Fruit fly (Drosophila melanogaster) whole organism, embryonic: ENCODE results near the gene CG33552.
A peak's percentile ranks its signal among the peaks of the same experiment; 100 is the strongest.

Source experiments
- Blimp-1 ChIP-seq: fragments of 200-800 bp; sonication (Bioruptor generic); optimal IDR thresholded peaks from 3 replicates; lab custom pipeline; 2018; ENCODE audit warnings: missing biosample characterization, missing genetic modification characterization, mild to moderate bottlenecking, moderate library complexity, missing genetic modification reagents
- Bteb2 ChIP-seq: fragments of 200-800 bp; sonication (Bioruptor generic); optimal IDR thresholded peaks from 2 replicates; lab custom pipeline; 2016; ENCODE audit warnings: missing biosample characterization, missing genetic modification characterization
- CG10431 ChIP-seq: fragments of 200-800 bp; sonication (Bioruptor generic); optimal IDR thresholded peaks from 3 replicates; lab custom pipeline; 2018; ENCODE audit warnings: missing biosample characterization, mild to moderate bottlenecking, missing genetic modification characterization
- CG10979 ChIP-seq: fragments of 200-800 bp; sonication (Bioruptor generic); optimal IDR thresholded peaks from 2 replicates; lab custom pipeline; 2018; ENCODE audit warnings: missing biosample characterization, mild to moderate bottlenecking, missing genetic modification characterization, moderate library complexity
- CG12219 ChIP-seq: fragments of 200-800 bp; sonication (Bioruptor generic); optimal IDR thresholded peaks from 3 replicates; lab custom pipeline; 2018; ENCODE audit warnings: missing biosample characterization, mild to moderate bottlenecking, missing genetic modification characterization
- CG12236 ChIP-seq: fragments of 200-800 bp; sonication (Bioruptor generic); optimal IDR thresholded peaks from 2 replicates; lab custom pipeline; 2016; ENCODE audit warnings: missing biosample characterization, missing genetic modification characterization
- CG1233 ChIP-seq: fragments of 200-800 bp; sonication (Bioruptor generic); optimal IDR thresholded peaks from 4 replicates; lab custom pipeline; 2018; ENCODE audit warnings: missing biosample characterization, mild to moderate bottlenecking, missing genetic modification characterization
- CG12942 ChIP-seq: fragments of 200-800 bp; sonication (Bioruptor generic); optimal IDR thresholded peaks from 3 replicates; lab custom pipeline; 2016; ENCODE audit warnings: missing biosample characterization, missing genetic modification characterization
- CG15011 ChIP-seq: fragments of 200-800 bp; sonication (Bioruptor generic); optimal IDR thresholded peaks from 3 replicates; lab custom pipeline; 2018; ENCODE audit warnings: missing biosample characterization, mild to moderate bottlenecking, missing genetic modification characterization
- CG15073 ChIP-seq: fragments of 200-800 bp; sonication (Bioruptor generic); optimal IDR thresholded peaks from 2 replicates; lab custom pipeline; 2016; ENCODE audit warnings: missing biosample characterization, missing genetic modification characterization
- CG18476 ChIP-seq: fragments of 200-800 bp; sonication (Bioruptor generic); optimal IDR thresholded peaks from 2 replicates; lab custom pipeline; 2016; ENCODE audit warnings: missing biosample characterization, mild to moderate bottlenecking, missing genetic modification characterization
- CG2116 ChIP-seq: fragments of 200-800 bp; sonication (Bioruptor generic); optimal IDR thresholded peaks from 3 replicates; lab custom pipeline; 2018; ENCODE audit warnings: missing biosample characterization, mild to moderate bottlenecking, missing genetic modification characterization
- CG32532 ChIP-seq: fragments of 200-800 bp; sonication (Bioruptor generic); IDR thresholded peaks from 2 replicates; pipeline ENCODE4 v1.3.6; 2022; ENCODE audit warnings: missing biosample characterization, missing genetic modification characterization
- CG34376 ChIP-seq: fragments of 200-800 bp; sonication (Bioruptor generic); optimal IDR thresholded peaks from 2 replicates; lab custom pipeline; 2018; ENCODE audit warnings: missing biosample characterization, mild to moderate bottlenecking, missing genetic modification characterization
- CG34422 ChIP-seq: fragments of 200-800 bp; sonication (Bioruptor generic); IDR thresholded peaks from 3 replicates; pipeline ENCODE4 v1.3.6; 2022; ENCODE audit warnings: missing biosample characterization, missing genetic modification characterization
- CG43689 ChIP-seq: fragments of 200-800 bp; sonication (Bioruptor generic); IDR thresholded peaks from 2 replicates; pipeline ENCODE4 v1.3.6; 2022; ENCODE audit warnings: missing biosample characterization, missing genetic modification characterization
- CG6765 ChIP-seq: fragments of 200-800 bp; sonication (Bioruptor generic); optimal IDR thresholded peaks from 3 replicates; lab custom pipeline; 2017; ENCODE audit warnings: missing biosample characterization, mild to moderate bottlenecking, missing genetic modification characterization
- CG6854 ChIP-seq: fragments of 200-800 bp; sonication (Bioruptor generic); optimal IDR thresholded peaks from 3 replicates; lab custom pipeline; 2017; ENCODE audit warnings: missing biosample characterization, mild to moderate bottlenecking, missing genetic modification characterization
- CG7987 ChIP-seq: fragments of 200-800 bp; sonication (Bioruptor generic); optimal IDR thresholded peaks from 2 replicates; lab custom pipeline; 2018; ENCODE audit warnings: missing biosample characterization, mild to moderate bottlenecking, missing genetic modification characterization, moderate library complexity
- CG9817 ChIP-seq: fragments of 200-800 bp; sonication (Bioruptor generic); optimal IDR thresholded peaks from 2 replicates; lab custom pipeline; 2018; ENCODE audit warnings: missing biosample characterization, mild to moderate bottlenecking, missing genetic modification characterization, moderate library complexity
- D19A ChIP-seq: fragments of 200-800 bp; optimal IDR thresholded peaks from 3 replicates; lab custom pipeline; 2019; ENCODE audit warnings: missing biosample characterization, mild to moderate bottlenecking, missing genetic modification characterization, moderate library complexity
- Deaf1 ChIP-seq: fragments of 200-800 bp; optimal IDR thresholded peaks from 3 replicates; lab custom pipeline; 2019; ENCODE audit warnings: missing biosample characterization, mild to moderate bottlenecking, missing genetic modification characterization, moderate library complexity
- Fer2 ChIP-seq: fragments of 200-800 bp; sonication (Bioruptor generic); optimal IDR thresholded peaks from 2 replicates; lab custom pipeline; 2018; ENCODE audit warnings: missing biosample characterization, mild to moderate bottlenecking, missing genetic modification characterization, moderate library complexity
- HLH4C ChIP-seq: fragments of 200-800 bp; sonication (Bioruptor generic); IDR thresholded peaks from 3 replicates; pipeline ENCODE4 v1.3.6; 2022; ENCODE audit warnings: missing biosample characterization, missing genetic modification characterization; ENCODE audit not compliant: partially characterized antibody
- MESR4 ChIP-seq: fragments of 200-800 bp; sonication (Bioruptor generic); optimal IDR thresholded peaks from 2 replicates; lab custom pipeline; 2018; ENCODE audit warnings: missing biosample characterization, mild to moderate bottlenecking, missing genetic modification characterization, moderate library complexity
- NfI ChIP-seq: fragments of 200-800 bp; sonication (Bioruptor generic); optimal IDR thresholded peaks from 3 replicates; lab custom pipeline; 2018; ENCODE audit warnings: missing biosample characterization, mild to moderate bottlenecking, missing genetic modification characterization, moderate library complexity
- PHDP ChIP-seq: fragments of 200-800 bp; sonication (Bioruptor generic); optimal IDR thresholded peaks from 3 replicates; lab custom pipeline; 2018; ENCODE audit warnings: missing biosample characterization, mild to moderate bottlenecking, missing genetic modification characterization, moderate library complexity
- Rfx ChIP-seq: fragments of 200-800 bp; sonication (Bioruptor generic); IDR thresholded peaks from 2 replicates; pipeline ENCODE4 v1.3.6; 2022; ENCODE audit warnings: missing biosample characterization, missing genetic modification characterization
- Sin3A ChIP-seq: fragments of >200 bp; optimal IDR thresholded peaks from 2 replicates; lab custom pipeline; 2018
- Sox100B ChIP-seq: fragments of 200-800 bp; sonication (Bioruptor generic); optimal IDR thresholded peaks from 3 replicates; lab custom pipeline; 2018; ENCODE audit warnings: missing biosample characterization, mild to moderate bottlenecking, missing genetic modification characterization
- Ssrp ChIP-seq: fragments of 200-800 bp; sonication (Bioruptor generic); optimal IDR thresholded peaks from 2 replicates; lab custom pipeline; 2018; ENCODE audit warnings: missing biosample characterization, mild to moderate bottlenecking, missing genetic modification characterization, moderate library complexity
- bsh ChIP-seq, 2 experiments: fragments of 200-800 bp; sonication (Bioruptor generic); optimal IDR thresholded peaks; 2 replicates each; lab custom pipeline; 2017 to 2018; ENCODE audit warnings: mild to moderate bottlenecking in 2 of 2, missing biosample characterization in 2 of 2, missing genetic modification characterization in 2 of 2, moderate library complexity in 1 of 2
- chinmo ChIP-seq: fragments of 200-800 bp; sonication (Bioruptor generic); IDR thresholded peaks from 4 replicates; pipeline ENCODE4 v1.3.6; 2022; ENCODE audit warnings: missing biosample characterization, missing genetic modification characterization; ENCODE audit not compliant: partially characterized antibody
- ems ChIP-seq: fragments of 200-800 bp; sonication (Bioruptor generic); optimal IDR thresholded peaks from 3 replicates; lab custom pipeline; 2016; ENCODE audit warnings: missing biosample characterization, missing genetic modification characterization
- ewg ChIP-seq: fragments of 200-800 bp; sonication (Bioruptor generic); optimal IDR thresholded peaks from 3 replicates; lab custom pipeline; 2017; ENCODE audit warnings: mild to moderate bottlenecking, missing biosample characterization, missing genetic modification reagents, missing genetic modification characterization
- fd3F ChIP-seq: fragments of 200-800 bp; sonication (Bioruptor generic); optimal IDR thresholded peaks from 2 replicates; lab custom pipeline; 2018; ENCODE audit warnings: missing biosample characterization, mild to moderate bottlenecking, missing genetic modification characterization, moderate library complexity
- fru ChIP-seq: fragments of >200 bp; optimal IDR thresholded peaks from 2 replicates; lab custom pipeline; 2017
- hbn ChIP-seq: fragments of 200-800 bp; sonication (Bioruptor generic); IDR thresholded peaks from 2 replicates; pipeline ENCODE4 v1.3.6; 2022; ENCODE audit warnings: missing biosample characterization, missing genetic modification characterization; ENCODE audit not compliant: partially characterized antibody
- hth ChIP-seq: fragments of >200 bp; optimal IDR thresholded peaks from 2 replicates; lab custom pipeline; 2017; ENCODE audit warnings: inconsistent platforms
- ind ChIP-seq: fragments of 200-800 bp; sonication (Bioruptor generic); optimal IDR thresholded peaks from 3 replicates; lab custom pipeline; 2016; ENCODE audit warnings: missing biosample characterization, missing genetic modification characterization
- maf-S ChIP-seq: fragments of 200-800 bp; sonication (Bioruptor generic); optimal IDR thresholded peaks from 2 replicates; lab custom pipeline; 2016; ENCODE audit warnings: missing biosample characterization, missing genetic modification characterization
- nmo ChIP-seq: fragments of 200-800 bp; sonication (Bioruptor generic); optimal IDR thresholded peaks from 2 replicates; lab custom pipeline; 2018; ENCODE audit warnings: missing biosample characterization, mild to moderate bottlenecking, missing genetic modification characterization, moderate library complexity
- pan ChIP-seq, 4 experiments: fragments of >200 bp in 3 of 4; fragments of 200-800 bp in 1 of 4; sonication (Bioruptor generic) in 1 of 4; optimal IDR thresholded peaks in 3 of 4; IDR thresholded peaks in 1 of 4; 2 replicates each; pipeline versions ENCODE4 v1.3.6 to Lab custom; 2017 to 2022; ENCODE audit warnings: missing biosample characterization in 2 of 4, missing genetic modification characterization in 2 of 4, mixed read lengths in 1 of 4
- pita ChIP-seq: fragments of 200-800 bp; sonication (Bioruptor generic); optimal IDR thresholded peaks from 2 replicates; lab custom pipeline; 2017; ENCODE audit warnings: missing biosample characterization, mild to moderate bottlenecking, missing genetic modification characterization
- pnt ChIP-seq: fragments of 200-800 bp; sonication (Bioruptor generic); optimal IDR thresholded peaks from 3 replicates; lab custom pipeline; 2016; ENCODE audit warnings: missing biosample characterization, missing genetic modification characterization
- row ChIP-seq: fragments of 200-800 bp; sonication (Bioruptor generic); IDR thresholded peaks from 3 replicates; pipeline ENCODE4 v1.3.6; 2022; ENCODE audit warnings: missing biosample characterization, missing genetic modification characterization
- schlank ChIP-seq: fragments of 200-800 bp; sonication (Bioruptor generic); optimal IDR thresholded peaks from 2 replicates; lab custom pipeline; 2018; ENCODE audit warnings: missing biosample characterization, mild to moderate bottlenecking, missing genetic modification characterization
- sens ChIP-seq: fragments of 200-800 bp; sonication (Bioruptor generic); peaks from one replicate; lab custom pipeline; 2016; ENCODE audit warnings: missing biosample characterization, missing genetic modification characterization
- sisA ChIP-seq: fragments of 200-800 bp; sonication (Bioruptor generic); IDR thresholded peaks from 2 replicates; pipeline ENCODE4 v1.3.6; 2022; ENCODE audit warnings: missing biosample characterization, missing genetic modification characterization
- unpg ChIP-seq: fragments of 200-800 bp; sonication (Bioruptor generic); optimal IDR thresholded peaks from 3 replicates; lab custom pipeline; 2018; ENCODE audit warnings: missing biosample characterization, mild to moderate bottlenecking, missing genetic modification characterization, moderate library complexity
- vvl ChIP-seq: fragments of 200-800 bp; sonication (Bioruptor generic); IDR thresholded peaks from 2 replicates; pipeline ENCODE4 v1.3.6; 2022; ENCODE audit warnings: missing biosample characterization, missing genetic modification characterization

Gene CG33552

DNA sequence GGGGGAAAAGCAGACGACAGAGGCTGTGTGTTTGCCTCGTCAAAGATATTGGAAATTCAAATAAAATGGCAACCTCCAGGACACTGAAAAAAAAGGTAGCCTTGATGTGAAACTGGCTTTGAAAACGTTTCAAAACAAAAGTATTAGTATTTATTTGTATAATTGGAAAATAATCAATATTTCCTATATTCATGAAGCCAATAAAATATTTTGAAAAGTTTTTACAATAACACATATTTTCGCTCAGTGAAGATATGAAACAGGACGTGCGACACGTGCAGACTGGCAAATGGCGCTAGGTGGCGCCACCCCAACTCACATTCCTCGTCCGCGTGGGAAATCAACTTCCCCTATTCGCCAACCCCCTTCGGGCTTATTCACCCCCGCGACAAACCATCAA is 34.5 kb upstream of the CG33552 start (continued):
- TF ChIP-seq Bteb2 (GFP tag; lab: Kevin White, UChicago), result no peak
- no peak for TF ChIP-seq hbn
- TF ChIP-seq CG12236 (GFP tag; lab: Kevin White, UChicago), result no peak
- TF ChIP-seq Sox100B (GFP tag; lab: Kevin White, UChicago), result peak; percentile 24
- peak; percentile 7 for TF ChIP-seq CG2116 (GFP tag; lab: Kevin White, UChicago)
- TF ChIP-seq CG6765 (GFP tag; lab: Kevin White, UChicago), result peak; percentile 51
- no peak for TF ChIP-seq CG43689 (GFP tag; lab: Robert Waterston, UW)
- TF ChIP-seq Blimp-1 (GFP tag; lab: Kevin White, UChicago), result peak; percentile 44
- peak; percentile 36 for TF ChIP-seq D19A (tag; lab: Kevin White, UChicago)
- TF ChIP-seq chinmo (GFP tag; lab: Robert Waterston, UW), result no peak
- peak in 1 of 2 experiments; percentile 42 for TF ChIP-seq bsh (GFP tag; optimal IDR thresholded peaks at IDR 0.05; lab: Kevin White, UChicago)
- no peak for TF ChIP-seq Sin3A (lab: Kevin White, UChicago)
- peak; percentile 57 for TF ChIP-seq CG6854
- peak; percentile 24 for TF ChIP-seq Deaf1 (tag; lab: Kevin White, UChicago)
- peak; percentile 41; the same call in 1 of the 2 replicates for TF ChIP-seq sisA
- peak; percentile 11 for TF ChIP-seq Fer2 (tag; lab: Kevin White, UChicago)
- peak; percentile 18 for TF ChIP-seq CG18476
- peak; percentile 59 for TF ChIP-seq PHDP (tag; lab: Kevin White, UChicago)
- no peak for TF ChIP-seq CG7987
- TF ChIP-seq CG12942 (GFP tag; lab: Kevin White, UChicago), result no peak
- TF ChIP-seq pita (GFP tag; lab: Kevin White, UChicago), result no peak
- no peak for TF ChIP-seq HLH4C (GFP tag; lab: Robert Waterston, UW)
- peak; percentile 7 for TF ChIP-seq CG34376 (GFP tag; lab: Kevin White, UChicago)
- peak; percentile 51 for TF ChIP-seq ind (GFP tag; lab: Kevin White, UChicago)
- peak; percentile 8 for TF ChIP-seq schlank (tag; lab: Kevin White, UChicago)
- no peak for TF ChIP-seq MESR4 (GFP tag; lab: Kevin White, UChicago)
- peak; percentile 46 for TF ChIP-seq CG9817
- peak; percentile 27 for TF ChIP-seq ems
- no peak for TF ChIP-seq pnt (GFP tag; lab: Kevin White, UChicago)
- peak; percentile 9 for TF ChIP-seq fd3F (GFP tag; lab: Kevin White, UChicago)
- peak; percentile 70 for TF ChIP-seq sens (GFP tag; lab: Kevin White, UChicago)
- TF ChIP-seq hth (lab: Kevin White, UChicago), result no peak
- TF ChIP-seq unpg, result peak; percentile 60
- TF ChIP-seq pan (optimal IDR thresholded peaks at IDR 0.05; lab: Kevin White, UChicago), result no peak
- peak in 1 of 2 experiments; percentile 47 for TF ChIP-seq pan (GFP tag; optimal IDR thresholded peaks at IDR 0.05 in 1 of 2, IDR thresholded peaks at IDR 0.05 in 1 of 2)
- TF ChIP-seq CG32532, result peak; percentile 70
- TF ChIP-seq maf-S, result no peak
- peak; percentile 51 for TF ChIP-seq NfI
- TF ChIP-seq CG10431 (GFP tag; lab: Kevin White, UChicago), result no peak
- TF ChIP-seq nmo (GFP tag; lab: Kevin White, UChicago), result peak; percentile 32
- TF ChIP-seq CG1233 (GFP tag; lab: Kevin White, UChicago), result peak; percentile 12
- TF ChIP-seq Rfx (GFP tag; lab: Robert Waterston, UW), result peak; percentile 57
- peak; percentile 71 for TF ChIP-seq CG34422
- TF ChIP-seq ewg, result peak; percentile 22
- peak; percentile 66 for TF ChIP-seq vvl (GFP tag; lab: Robert Waterston, UW)
- TF ChIP-seq CG12219 (GFP tag; lab: Kevin White, UChicago), result peak; percentile 13
- peak; percentile 70 for TF ChIP-seq row (GFP tag; lab: Robert Waterston, UW)
- no peak for TF ChIP-seq fru
- peak; percentile 37 for TF ChIP-seq CG10979 (tag; lab: Kevin White, UChicago)
- TF ChIP-seq CG15073 (GFP tag; lab: Kevin White, UChicago), result no peak
- TF ChIP-seq Ssrp (tag; lab: Kevin White, UChicago), result peak; percentile 17
- TF ChIP-seq CG15011 (GFP tag; lab: Kevin White, UChicago), result peak; percentile 22
